Worm (Caenorhabditis elegans) whole organism, late embryonic: Measurements from ENCODE around the gene F53B2.5.

Experiments
- C08G9.2 ChIP-seq: sonication (generic microtip); optimal IDR thresholded peaks from 2 replicates; lab custom pipeline; 2016; ENCODE audit warnings: mild to moderate bottlenecking, missing genetic modification characterization, moderate library complexity, missing compliant biosample characterization
- K02D7.2 ChIP-seq: sonication (generic microtip); optimal IDR thresholded peaks from 2 replicates; lab custom pipeline; 2017; ENCODE audit warnings: mild to moderate bottlenecking, missing genetic modification characterization, missing compliant biosample characterization
- Y22D7AL.16 ChIP-seq: sonication (generic microtip); optimal IDR thresholded peaks from 2 replicates; lab custom pipeline; 2016; ENCODE audit warnings: missing genetic modification characterization, missing compliant biosample characterization
- ama-1 ChIP-seq: fragments of 150-350 bp; optimal IDR thresholded peaks from 2 replicates; lab custom pipeline; 2014
- ceh-18 ChIP-seq: sonication (generic microtip); optimal IDR thresholded peaks from 2 replicates; lab custom pipeline; 2016; ENCODE audit warnings: missing genetic modification characterization, missing compliant biosample characterization
- ceh-2 ChIP-seq: sonication (generic microtip); optimal IDR thresholded peaks from 2 replicates; lab custom pipeline; 2016; ENCODE audit warnings: missing genotype, missing genetic modification characterization, missing compliant biosample characterization
- ceh-22 ChIP-seq: sonication (generic microtip); optimal IDR thresholded peaks from 2 replicates; lab custom pipeline; 2017; ENCODE audit warnings: missing biosample characterization, missing genetic modification characterization
- ceh-31 ChIP-seq: sonication (generic microtip); optimal IDR thresholded peaks from 2 replicates; lab custom pipeline; 2016; ENCODE audit warnings: missing genetic modification characterization, missing compliant biosample characterization
- ceh-34 ChIP-seq: sonication (generic microtip); optimal IDR thresholded peaks from 2 replicates; lab custom pipeline; 2016; ENCODE audit warnings: mild to moderate bottlenecking, missing genetic modification characterization, missing compliant biosample characterization
- ceh-45 ChIP-seq: fragments of 200-800 bp; sonication (Bioruptor generic); IDR thresholded peaks from 2 replicates; pipeline ENCODE4 v1.3.6; 2022; ENCODE audit warnings: missing genetic modification reagents, missing genetic modification characterization, missing compliant biosample characterization
- ceh-48 ChIP-seq: sonication (generic microtip); optimal IDR thresholded peaks from 2 replicates; lab custom pipeline; 2016; ENCODE audit warnings: missing genetic modification characterization, inconsistent platforms, missing compliant biosample characterization
- ceh-9 ChIP-seq: sonication (generic microtip); optimal IDR thresholded peaks from 2 replicates; lab custom pipeline; 2016; ENCODE audit warnings: mild to moderate bottlenecking, missing genetic modification characterization, inconsistent platforms, missing compliant biosample characterization
- che-1 ChIP-seq: sonication (generic microtip); optimal IDR thresholded peaks from 2 replicates; lab custom pipeline; 2016; ENCODE audit warnings: mild to moderate bottlenecking, missing genetic modification characterization, missing compliant biosample characterization
- dmd-4 ChIP-seq: sonication (generic microtip); optimal IDR thresholded peaks from 2 replicates; lab custom pipeline; 2016; ENCODE audit warnings: borderline replicate concordance, missing genetic modification characterization, missing compliant biosample characterization
- dve-1 ChIP-seq: sonication (generic microtip); optimal IDR thresholded peaks from 2 replicates; lab custom pipeline; 2017; ENCODE audit warnings: antibody characterized with exemption, mild to moderate bottlenecking, missing genetic modification characterization, missing compliant biosample characterization
- elt-4 ChIP-seq: sonication (generic microtip); optimal IDR thresholded peaks from 2 replicates; lab custom pipeline; 2016; ENCODE audit warnings: missing genetic modification characterization, missing compliant biosample characterization
- fkh-6 ChIP-seq: sonication (generic microtip); optimal IDR thresholded peaks from 2 replicates; lab custom pipeline; 2016; ENCODE audit warnings: missing genetic modification characterization, missing compliant biosample characterization
- gmeb-2 ChIP-seq: sonication (generic microtip); optimal IDR thresholded peaks from 2 replicates; lab custom pipeline; 2016; ENCODE audit warnings: missing genetic modification characterization, inconsistent platforms, missing compliant biosample characterization
- hlh-15 ChIP-seq: sonication (generic microtip); optimal IDR thresholded peaks from 2 replicates; lab custom pipeline; 2016; ENCODE audit warnings: missing genetic modification characterization, missing compliant biosample characterization
- hlh-6 ChIP-seq: sonication (generic microtip); optimal IDR thresholded peaks from 2 replicates; lab custom pipeline; 2016; ENCODE audit warnings: missing genotype, missing genetic modification characterization, missing compliant biosample characterization
- hlh-8 ChIP-seq: sonication (generic microtip); optimal IDR thresholded peaks from 2 replicates; lab custom pipeline; 2016; ENCODE audit warnings: missing genotype, missing genetic modification characterization, missing compliant biosample characterization
- lin-11 ChIP-seq: fragments of 200-800 bp; sonication (Bioruptor generic); optimal IDR thresholded peaks from 2 replicates; lab custom pipeline; 2018; ENCODE audit warnings: mild to moderate bottlenecking, missing genetic modification characterization, missing compliant biosample characterization
- nfya-1 ChIP-seq: sonication (generic microtip); optimal IDR thresholded peaks from 2 replicates; lab custom pipeline; 2017; ENCODE audit warnings: missing genetic modification characterization, mild to moderate bottlenecking, missing compliant biosample characterization, antibody characterized with exemption, moderate library complexity
- nhr-232 ChIP-seq: sonication (generic microtip); optimal IDR thresholded peaks from 2 replicates; lab custom pipeline; 2016; ENCODE audit warnings: missing genetic modification characterization, missing compliant biosample characterization
- npax-4 ChIP-seq: sonication (generic microtip); optimal IDR thresholded peaks from 2 replicates; lab custom pipeline; 2016; ENCODE audit warnings: missing genetic modification characterization, missing compliant biosample characterization
- odd-2 ChIP-seq: sonication (generic microtip); optimal IDR thresholded peaks from 2 replicates; lab custom pipeline; 2017; ENCODE audit warnings: antibody characterized with exemption, mild to moderate bottlenecking, missing genetic modification characterization, missing compliant biosample characterization
- pax-1 ChIP-seq: fragments of 150-350 bp; optimal IDR thresholded peaks from 2 replicates; lab custom pipeline; 2014; ENCODE audit warnings: missing biosample characterization, missing genetic modification characterization
- pqm-1 ChIP-seq: sonication (generic microtip); optimal IDR thresholded peaks from 2 replicates; lab custom pipeline; 2016; ENCODE audit warnings: missing genetic modification characterization, missing compliant biosample characterization
- ref-2 ChIP-seq: sonication (generic microtip); optimal IDR thresholded peaks from 2 replicates; lab custom pipeline; 2016; ENCODE audit warnings: missing genetic modification characterization, missing compliant biosample characterization
- sdc-2 ChIP-seq: sonication (generic microtip); optimal IDR thresholded peaks from 2 replicates; lab custom pipeline; 2016; ENCODE audit warnings: missing genotype, missing genetic modification characterization, missing compliant biosample characterization
- syd-9 ChIP-seq: sonication (generic microtip); optimal IDR thresholded peaks from 2 replicates; lab custom pipeline; 2016; ENCODE audit warnings: mild to moderate bottlenecking, missing genetic modification characterization, moderate library complexity, missing compliant biosample characterization
- tbx-2 ChIP-seq: sonication (generic microtip); optimal IDR thresholded peaks from 2 replicates; lab custom pipeline; 2016; ENCODE audit warnings: missing genetic modification characterization, missing compliant biosample characterization
- tbx-7 ChIP-seq: sonication (generic microtip); optimal IDR thresholded peaks from 2 replicates; lab custom pipeline; 2016; ENCODE audit warnings: missing genotype, missing genetic modification characterization, missing compliant biosample characterization
- unc-86 ChIP-seq: sonication (generic microtip); optimal IDR thresholded peaks from 2 replicates; lab custom pipeline; 2016; ENCODE audit warnings: missing genetic modification characterization, missing compliant biosample characterization
- zip-5 ChIP-seq: sonication (generic microtip); optimal IDR thresholded peaks from 2 replicates; lab custom pipeline; 2016; ENCODE audit warnings: missing genetic modification characterization, missing compliant biosample characterization

Gene F53B2.5

DNA sequence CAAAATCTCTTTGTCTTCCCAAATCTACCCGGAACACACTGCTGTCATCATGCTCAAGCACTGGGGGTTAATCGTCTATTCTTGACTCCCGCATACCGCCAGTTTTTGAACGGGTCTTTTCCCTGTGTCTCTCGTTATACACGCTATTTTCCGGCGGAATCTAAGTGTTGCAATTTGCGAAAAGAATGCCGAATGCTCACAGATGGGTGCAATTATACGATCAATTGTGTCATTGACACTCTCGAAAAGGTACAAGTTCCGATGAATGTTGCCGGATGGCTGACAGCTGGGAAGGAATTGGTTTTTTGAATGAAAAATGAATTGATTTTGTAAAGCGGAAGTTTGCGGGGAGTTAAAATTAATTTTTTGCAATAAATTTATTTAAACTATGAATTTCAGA, 21.0 kb upstream of the F53B2.5 start:
- peak; percentile 36 for TF ChIP-seq ceh-31 (tag; lab: Kevin White, UChicago)
- no peak for TF ChIP-seq K02D7.2 (tag; lab: Kevin White, UChicago)

DNA sequence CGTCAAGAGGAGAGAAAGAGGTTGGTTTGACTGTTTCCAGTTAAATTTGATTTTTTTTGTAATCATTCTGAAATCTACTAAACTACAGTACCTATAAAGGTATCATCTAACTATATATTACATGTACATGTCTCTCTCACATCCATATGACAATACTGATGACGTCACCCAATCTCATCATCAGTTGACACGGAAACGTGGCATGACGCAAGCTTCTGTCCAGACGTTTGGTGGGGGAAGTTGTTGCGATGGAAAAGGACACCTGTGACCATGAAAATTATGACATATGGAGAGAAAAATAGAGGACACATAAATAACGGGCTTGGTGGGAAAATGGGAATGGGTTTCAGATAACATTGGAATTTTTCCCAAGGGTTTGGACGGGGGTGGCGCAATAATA, 18.1 kb upstream of the F53B2.5 start:
- TF ChIP-seq lin-11 (tag; lab: Kevin White, UChicago) (no peak), syd-9 (tag; lab: Kevin White, UChicago) (no peak), tbx-2 (tag; lab: Kevin White, UChicago) (peak; percentile 7)

DNA sequence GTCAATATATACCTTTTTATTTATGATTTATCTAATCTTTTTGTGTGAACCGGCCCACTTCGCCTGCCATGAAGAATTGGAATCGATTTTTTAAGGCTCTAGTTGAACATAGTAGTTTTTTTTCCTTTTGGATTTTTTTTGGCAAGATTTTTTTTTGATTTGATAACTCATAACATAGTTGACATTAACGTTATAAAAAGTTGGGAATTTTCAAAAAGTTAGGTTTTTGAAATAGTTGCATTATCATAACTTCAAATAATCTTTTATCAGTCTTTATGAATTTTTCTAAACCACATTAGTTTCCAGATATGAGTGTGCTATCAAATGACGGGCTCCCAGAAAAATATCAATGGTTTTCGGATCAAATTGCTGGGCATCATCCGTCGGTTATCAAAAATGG, 16.9 kb upstream of the F53B2.5 start, which contains the start of gene ipmk-1:
Gene ipmk-1 (plus strand): TSS at position 301 of the 400 bp plus-strand sequence.
- TF ChIP-seq pax-1 (tag; lab: Kevin White, UChicago) (no peak), zip-5 (tag; lab: Kevin White, UChicago) (no peak), unc-86 (tag; lab: Kevin White, UChicago) (no peak), tbx-7 (tag; lab: Kevin White, UChicago) (no peak)
- TF ChIP-seq, all 69 proteins: peak for 0

DNA sequence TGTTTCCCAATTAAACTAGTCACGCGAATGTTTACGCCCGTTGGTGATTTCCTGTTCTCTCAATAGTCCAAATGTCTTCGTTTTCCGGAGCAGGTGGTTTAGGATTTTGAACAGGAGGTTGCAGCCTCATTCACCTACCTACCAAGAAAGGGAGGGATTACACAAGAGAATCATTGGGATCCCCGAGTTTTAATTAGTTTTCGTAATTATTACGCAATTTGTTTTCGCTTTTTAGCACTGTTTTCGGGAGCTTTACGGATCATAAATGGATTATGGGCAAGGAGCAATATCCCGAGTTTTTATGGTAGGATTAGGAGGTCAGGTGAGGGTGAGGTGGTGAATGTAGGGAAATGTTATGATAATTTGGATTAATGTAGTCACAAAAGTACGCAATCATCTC, 15.0 kb upstream of the F53B2.5 start:
- TF ChIP-seq dmd-4 (tag; lab: Kevin White, UChicago) (no peak), fkh-6 (tag; lab: Kevin White, UChicago) (no peak), odd-2 (no peak), hlh-15 (tag; lab: Kevin White, UChicago) (no peak), ceh-9 (tag; lab: Kevin White, UChicago) (no peak), ceh-34 (tag; lab: Kevin White, UChicago) (no peak), gmeb-2 (no peak), ref-2 (tag; lab: Kevin White, UChicago) (no peak), nhr-232 (no peak), ceh-22 (tag; lab: Kevin White, UChicago) (no peak), pqm-1 (tag; lab: Kevin White, UChicago) (no peak), hlh-6 (tag; lab: Kevin White, UChicago) (no peak), tbx-7 (tag; lab: Kevin White, UChicago) (no peak), che-1 (tag; lab: Kevin White, UChicago) (no peak), hlh-8 (tag; lab: Kevin White, UChicago) (no peak)

DNA sequence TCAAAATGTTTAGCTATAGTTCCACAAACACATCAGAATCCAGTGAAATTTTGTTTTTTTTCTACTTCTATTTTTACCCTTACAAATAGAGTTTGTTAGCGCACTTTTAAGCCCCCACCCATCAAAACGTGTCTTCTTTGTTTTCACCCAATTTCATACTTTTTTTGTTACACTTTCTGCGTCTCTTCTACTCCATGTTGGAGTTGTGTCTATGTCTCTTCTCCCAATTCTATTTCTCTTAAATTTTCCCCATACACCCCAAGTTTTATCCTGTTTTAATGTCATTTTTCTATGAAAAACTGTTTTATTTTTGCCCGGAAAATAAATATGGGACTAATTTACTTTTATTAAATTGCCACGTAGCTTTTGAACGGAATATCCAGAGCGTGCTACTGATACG, 14.4 kb upstream of the F53B2.5 start:
- TF ChIP-seq elt-4 (tag; lab: Kevin White, UChicago) = no peak

DNA sequence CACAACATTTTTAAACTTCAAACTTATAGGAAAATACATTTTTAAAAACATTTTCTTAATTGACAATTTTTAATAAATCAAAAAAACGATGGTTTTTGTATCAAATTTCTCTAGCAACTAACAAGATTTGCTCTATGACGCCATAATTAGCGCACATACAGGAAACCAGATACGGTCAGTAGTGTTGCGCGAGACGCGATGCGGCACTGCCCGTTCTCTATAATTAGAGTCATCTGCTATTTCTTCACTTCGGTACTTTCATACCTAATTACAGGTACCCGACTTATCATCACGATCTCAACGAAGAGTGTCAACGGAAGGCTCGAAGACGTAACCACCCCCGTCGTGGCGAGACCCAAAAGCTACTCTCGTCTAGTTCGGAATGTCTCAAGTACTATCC, 13.7 kb upstream of the F53B2.5 start:
- no peak for TF ChIP-seq npax-4 (tag; lab: Kevin White, UChicago)
- TF ChIP-seq ceh-45 (GFP tag; lab: Robert Waterston, UW) = no peak
- no peak for TF ChIP-seq syd-9 (tag; lab: Kevin White, UChicago)
- no peak for TF ChIP-seq nfya-1
- TF ChIP-seq C08G9.2 (tag; lab: Kevin White, UChicago) = no peak
- no peak for TF ChIP-seq Y22D7AL.16 (tag; lab: Kevin White, UChicago)
- no peak for TF ChIP-seq ceh-2 (tag; lab: Kevin White, UChicago)
- TF ChIP-seq sdc-2 (tag; lab: Kevin White, UChicago) = no peak
- TF ChIP-seq ceh-18 (tag; lab: Kevin White, UChicago) = no peak
- TF ChIP-seq dve-1 (tag; lab: Kevin White, UChicago) = no peak
- no peak for TF ChIP-seq ceh-48 (tag; lab: Kevin White, UChicago)
- no peak for TF ChIP-seq odd-2
- TF ChIP-seq ama-1 = no peak
- TF ChIP-seq ceh-9 (tag; lab: Kevin White, UChicago) = no peak
- TF ChIP-seq, all 69 proteins: peak for 0
